Comparison of ENCODE assay signal across 1 fruit fly cellular context in the genomic region with DNA sequence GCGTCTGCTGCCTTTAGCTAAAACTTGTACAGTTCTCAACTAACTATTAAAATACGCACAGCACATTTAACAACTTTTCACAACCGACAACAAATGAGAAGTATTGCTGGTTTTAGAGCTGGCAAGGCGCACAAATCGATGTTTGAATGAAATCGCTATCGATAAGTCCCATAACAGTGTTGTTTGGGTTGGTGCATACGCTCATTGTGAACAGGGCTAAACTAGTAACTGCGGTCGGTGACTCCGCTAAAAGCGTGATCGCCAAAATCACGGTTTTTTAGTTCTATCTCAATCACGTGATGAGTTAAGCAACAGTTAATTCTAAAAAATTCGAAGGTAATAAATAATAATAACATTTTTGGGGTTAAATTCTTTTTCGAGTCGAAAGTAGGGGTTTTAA.
A peak's percentile ranks its signal among the peaks of the same experiment; 100 is the strongest.
TF ChIP-seq lines count a peak whose summit lies in the region.

A gene (minus strand): TSS at position 110 of the 400 bp plus-strand sequence.

TF ChIP-seq in whole organism, embryonic, 481 proteins besides CTCF, POLR2A, EP300 and RAD21 (continued from another document and continues in another):
- TF ChIP-seq repo (GFP tag; optimal IDR thresholded peaks at IDR 0.05; lab: Kevin White, UChicago), result peak; percentile 7
- no peak for TF ChIP-seq odd (GFP tag; optimal IDR thresholded peaks at IDR 0.05; lab: Kevin White, UChicago)
- no peak for TF ChIP-seq CG1024 (GFP tag; IDR thresholded peaks at IDR 0.05; lab: Robert Waterston, UW)
- no peak for TF ChIP-seq gce (GFP tag; IDR thresholded peaks at IDR 0.05; lab: Robert Waterston, UW)
- TF ChIP-seq Gsc (GFP tag; IDR thresholded peaks at IDR 0.05; lab: Robert Waterston, UW), result no peak
- TF ChIP-seq CoRest (tag; optimal IDR thresholded peaks at IDR 0.05; lab: Kevin White, UChicago), result peak; percentile 69
- no peak for TF ChIP-seq CG8388 (GFP tag; optimal IDR thresholded peaks at IDR 0.05; lab: Kevin White, UChicago)
- TF ChIP-seq en (GFP tag; optimal IDR thresholded peaks at IDR 0.05; lab: Kevin White, UChicago), result no peak
- TF ChIP-seq CG10654 (GFP tag; optimal IDR thresholded peaks at IDR 0.05; lab: Kevin White, UChicago), result peak; percentile 5
- TF ChIP-seq esg (GFP tag; conservative IDR thresholded peaks at IDR 0.05; lab: Robert Waterston, UW), result no peak
- peak; percentile 92 for TF ChIP-seq BEAF-32 (GFP tag; optimal IDR thresholded peaks at IDR 0.05; lab: Kevin White, UChicago)
- peak; percentile 36 for TF ChIP-seq CG15601 (tag; optimal IDR thresholded peaks at IDR 0.05; lab: Kevin White, UChicago)
- TF ChIP-seq CG34376 (GFP tag; optimal IDR thresholded peaks at IDR 0.05; lab: Kevin White, UChicago), result no peak
- peak; percentile 77 for TF ChIP-seq tna (GFP tag; IDR thresholded peaks at IDR 0.05; lab: Robert Waterston, UW; ENCODE audit: partially characterized antibody)
- TF ChIP-seq inv (GFP tag; IDR thresholded peaks at IDR 0.05; lab: Robert Waterston, UW; ENCODE audit: partially characterized antibody), result peak; percentile 81
- TF ChIP-seq CHES-1-like (GFP tag; optimal IDR thresholded peaks at IDR 0.05; lab: Kevin White, UChicago), result peak; percentile 67
- no peak for TF ChIP-seq CG1832 (GFP tag; optimal IDR thresholded peaks at IDR 0.05; lab: Kevin White, UChicago)
- TF ChIP-seq CG14667 (GFP tag; IDR thresholded peaks at IDR 0.05; lab: Robert Waterston, UW), result no peak
- TF ChIP-seq Max (GFP tag; optimal IDR thresholded peaks at IDR 0.05; lab: Kevin White, UChicago), result peak; percentile 31
- no peak for TF ChIP-seq Trl (optimal IDR thresholded peaks at IDR 0.05; lab: Kevin White, UChicago)
- TF ChIP-seq Trl (GFP tag; optimal IDR thresholded peaks at IDR 0.05; lab: Kevin White, UChicago), result peak; percentile 6
- no peak for TF ChIP-seq CG4730 (GFP tag; IDR thresholded peaks at IDR 0.05; lab: Robert Waterston, UW)
- TF ChIP-seq trh (GFP tag; optimal IDR thresholded peaks at IDR 0.05; lab: Kevin White, UChicago), result no peak
- TF ChIP-seq NfI (GFP tag; optimal IDR thresholded peaks at IDR 0.05; lab: Kevin White, UChicago), result peak; percentile 48
- TF ChIP-seq CG18764 (GFP tag; optimal IDR thresholded peaks at IDR 0.05; lab: Kevin White, UChicago), result no peak
- peak; percentile 13 for TF ChIP-seq ERR (GFP tag; optimal IDR thresholded peaks at IDR 0.05; lab: Kevin White, UChicago)
- no peak for TF ChIP-seq salm (tag; optimal IDR thresholded peaks at IDR 0.05; lab: Kevin White, UChicago)
- no peak for TF ChIP-seq CG6272 (GFP tag; IDR thresholded peaks at IDR 0.05; lab: Robert Waterston, UW)
- TF ChIP-seq CG2116 (GFP tag; optimal IDR thresholded peaks at IDR 0.05; lab: Kevin White, UChicago), result peak; percentile 97
- TF ChIP-seq lov (optimal IDR thresholded peaks at IDR 0.05; lab: Kevin White, UChicago), result no peak
- TF ChIP-seq lov (GFP tag; IDR thresholded peaks at IDR 0.05; lab: Robert Waterston, UW), result no peak
- TF ChIP-seq CG12236 (GFP tag; optimal IDR thresholded peaks at IDR 0.05; lab: Kevin White, UChicago), result no peak
- no peak for TF ChIP-seq CG8359 (GFP tag; optimal IDR thresholded peaks at IDR 0.05; lab: Kevin White, UChicago; ENCODE audit: borderline replicate concordance)
- TF ChIP-seq Vsx1 (GFP tag; optimal IDR thresholded peaks at IDR 0.05; lab: Kevin White, UChicago), result no peak
- peak; percentile 5 for TF ChIP-seq CG8089 (GFP tag; optimal IDR thresholded peaks at IDR 0.05; lab: Kevin White, UChicago)
- no peak for TF ChIP-seq Meics (GFP tag; optimal IDR thresholded peaks at IDR 0.05; lab: Kevin White, UChicago)
- TF ChIP-seq CG6813 (GFP tag; optimal IDR thresholded peaks at IDR 0.05; lab: Kevin White, UChicago), result no peak
- no peak for TF ChIP-seq gcm (GFP tag; optimal IDR thresholded peaks at IDR 0.05; lab: Kevin White, UChicago)
- peak; percentile 43 for TF ChIP-seq Ssrp (tag; optimal IDR thresholded peaks at IDR 0.05; lab: Kevin White, UChicago)
- TF ChIP-seq CG16813 (GFP tag; IDR thresholded peaks at IDR 0.05; lab: Robert Waterston, UW; ENCODE audit: partially characterized antibody), result peak; percentile 89
- 0 out of 3 replicates have a peak, but pooled peaks have one; percentile 8 for TF ChIP-seq CG34422 (GFP tag; IDR thresholded peaks at IDR 0.05; lab: Robert Waterston, UW)
- TF ChIP-seq insv (GFP tag; optimal IDR thresholded peaks at IDR 0.05; lab: Kevin White, UChicago), result peak in 1 of 2 experiments; percentile 53
- peak; percentile 71 for TF ChIP-seq p53 (GFP tag; optimal IDR thresholded peaks at IDR 0.05; lab: Kevin White, UChicago)
- TF ChIP-seq Hr51 (GFP tag; optimal IDR thresholded peaks at IDR 0.05; lab: Kevin White, UChicago), result peak in 1 of 2 experiments; percentile 48
- no peak for TF ChIP-seq CG18476 (GFP tag; optimal IDR thresholded peaks at IDR 0.05; lab: Kevin White, UChicago)
- no peak for TF ChIP-seq CG6175 (GFP tag; IDR thresholded peaks at IDR 0.05; lab: Robert Waterston, UW)
- TF ChIP-seq CG11560 (tag; IDR thresholded peaks at IDR 0.05; lab: Robert Waterston, UW), result peak; percentile 79; the same call in 2 of the 3 replicates
- TF ChIP-seq disco-r (GFP tag; optimal IDR thresholded peaks at IDR 0.05; lab: Kevin White, UChicago), result no peak
- TF ChIP-seq CG14014 (GFP tag; IDR thresholded peaks at IDR 0.05; lab: Robert Waterston, UW), result no peak
- TF ChIP-seq Dip2 (GFP tag; IDR thresholded peaks at IDR 0.05; lab: Robert Waterston, UW), result no peak
- TF ChIP-seq Sry-δ (GFP tag; optimal IDR thresholded peaks at IDR 0.05; lab: Kevin White, UChicago), result peak; percentile 98
- no peak for TF ChIP-seq Asciz (GFP tag; optimal IDR thresholded peaks at IDR 0.05; lab: Kevin White, UChicago)
- no peak for TF ChIP-seq CG11695 (GFP tag; IDR thresholded peaks at IDR 0.05; lab: Robert Waterston, UW)
- TF ChIP-seq rib (GFP tag; IDR thresholded peaks at IDR 0.05; lab: Robert Waterston, UW), result no peak
- TF ChIP-seq CG7271 (tag; optimal IDR thresholded peaks at IDR 0.05; lab: Kevin White, UChicago), result peak; percentile 18
- TF ChIP-seq ato (GFP tag; IDR thresholded peaks at IDR 0.05; lab: Robert Waterston, UW; ENCODE audit: partially characterized antibody), result peak; percentile 80
- TF ChIP-seq slp2 (GFP tag; optimal IDR thresholded peaks at IDR 0.05; lab: Kevin White, UChicago), result no peak
- peak; percentile 52 for TF ChIP-seq vfl (GFP tag; optimal IDR thresholded peaks at IDR 0.05; lab: Kevin White, UChicago)
- no peak for TF ChIP-seq CG2875 (GFP tag; optimal IDR thresholded peaks at IDR 0.05; lab: Kevin White, UChicago)
- TF ChIP-seq Sry-β (GFP tag; optimal IDR thresholded peaks at IDR 0.05; lab: Kevin White, UChicago), result peak; percentile 50
- TF ChIP-seq CG10979 (tag; optimal IDR thresholded peaks at IDR 0.05; lab: Kevin White, UChicago), result no peak
- peak; percentile 27 for TF ChIP-seq CG30403 (GFP tag; optimal IDR thresholded peaks at IDR 0.05; lab: Kevin White, UChicago)
- TF ChIP-seq bsh (GFP tag; optimal IDR thresholded peaks at IDR 0.05; lab: Kevin White, UChicago), result no peak
- peak; percentile 78 for TF ChIP-seq trem (tag; optimal IDR thresholded peaks at IDR 0.05; lab: Kevin White, UChicago)
- peak; percentile 68 for TF ChIP-seq zfh2 (GFP tag; optimal IDR thresholded peaks at IDR 0.05; lab: Kevin White, UChicago)
- peak; percentile 73 for TF ChIP-seq her (GFP tag; optimal IDR thresholded peaks at IDR 0.05; lab: Kevin White, UChicago)
- TF ChIP-seq HmgD (GFP tag; optimal IDR thresholded peaks at IDR 0.05; lab: Kevin White, UChicago), result peak; percentile 95
- TF ChIP-seq toy (GFP tag; IDR thresholded peaks at IDR 0.05; lab: Robert Waterston, UW), result no peak
- TF ChIP-seq ewg (GFP tag; optimal IDR thresholded peaks at IDR 0.05; lab: Kevin White, UChicago), result peak; percentile 43
- TF ChIP-seq org-1 (GFP tag; optimal IDR thresholded peaks at IDR 0.05; lab: Kevin White, UChicago), result no peak
- TF ChIP-seq CG13624 (GFP tag; optimal IDR thresholded peaks at IDR 0.05; lab: Kevin White, UChicago), result peak; percentile 62
- TF ChIP-seq lmd (GFP tag; IDR thresholded peaks at IDR 0.05; lab: Robert Waterston, UW), result no peak
- TF ChIP-seq CG8281 (tag; optimal IDR thresholded peaks at IDR 0.05; lab: Kevin White, UChicago), result no peak
- no peak for TF ChIP-seq CG3726 (GFP tag; IDR thresholded peaks at IDR 0.05; lab: Robert Waterston, UW)
- TF ChIP-seq ase (GFP tag; IDR thresholded peaks at IDR 0.05; lab: Robert Waterston, UW), result no peak
- no peak for TF ChIP-seq kni (GFP tag; optimal IDR thresholded peaks at IDR 0.05; lab: Kevin White, UChicago)
- TF ChIP-seq ranshi (GFP tag; IDR thresholded peaks at IDR 0.05; lab: Robert Waterston, UW), result no peak; the same call in 1 of the 2 replicates
- TF ChIP-seq HHEX (GFP tag; optimal IDR thresholded peaks at IDR 0.05; lab: Kevin White, UChicago), result no peak
- peak; percentile 55; the same call in 1 of the 2 replicates for TF ChIP-seq NFAT (GFP tag; IDR thresholded peaks at IDR 0.05; lab: Robert Waterston, UW)
- no peak for TF ChIP-seq CG2202 (tag; optimal IDR thresholded peaks at IDR 0.05; lab: Kevin White, UChicago)
- TF ChIP-seq Nf-YB (GFP tag; optimal IDR thresholded peaks at IDR 0.05; lab: Kevin White, UChicago), result peak; percentile 2
- TF ChIP-seq vnd (GFP tag; IDR thresholded peaks at IDR 0.05; lab: Robert Waterston, UW; ENCODE audit: partially characterized antibody), result peak; percentile 77
- peak; percentile 76 for TF ChIP-seq E2f2 (GFP tag; IDR thresholded peaks at IDR 0.05; lab: Robert Waterston, UW)
- TF ChIP-seq corto (GFP tag; optimal IDR thresholded peaks at IDR 0.05; lab: Kevin White, UChicago), result no peak
- TF ChIP-seq CG9876 (GFP tag; optimal IDR thresholded peaks at IDR 0.05; lab: Kevin White, UChicago), result peak; percentile 57
- TF ChIP-seq dmrt11E (tag; optimal IDR thresholded peaks at IDR 0.05; lab: Kevin White, UChicago), result peak; percentile 8
- no peak for TF ChIP-seq CG13296 (GFP tag; optimal IDR thresholded peaks at IDR 0.05; lab: Kevin White, UChicago)
- TF ChIP-seq eve (GFP tag; optimal IDR thresholded peaks at IDR 0.05; lab: Kevin White, UChicago), result no peak
- TF ChIP-seq CG14050 (GFP tag; IDR thresholded peaks at IDR 0.05; lab: Robert Waterston, UW), result no peak
- TF ChIP-seq NK7.1 (GFP tag; optimal IDR thresholded peaks at IDR 0.05; lab: Kevin White, UChicago), result no peak
- no peak for TF ChIP-seq CG43689 (GFP tag; IDR thresholded peaks at IDR 0.05; lab: Robert Waterston, UW)
- TF ChIP-seq CG3163 (GFP tag; optimal IDR thresholded peaks at IDR 0.05; lab: Kevin White, UChicago), result no peak
- no peak for TF ChIP-seq CG11696 (GFP tag; IDR thresholded peaks at IDR 0.05; lab: Robert Waterston, UW)
- TF ChIP-seq CG7786 (GFP tag; optimal IDR thresholded peaks at IDR 0.05; lab: Kevin White, UChicago), result peak; percentile 21
- TF ChIP-seq CG12219 (GFP tag; optimal IDR thresholded peaks at IDR 0.05; lab: Kevin White, UChicago), result no peak
- no peak for TF ChIP-seq CG16779 (GFP tag; IDR thresholded peaks at IDR 0.05; lab: Robert Waterston, UW)
- peak; percentile 45 for TF ChIP-seq CG1792 (GFP tag; optimal IDR thresholded peaks at IDR 0.05; lab: Kevin White, UChicago)
- no peak for TF ChIP-seq ap (GFP tag; IDR thresholded peaks at IDR 0.05; lab: Robert Waterston, UW)
- TF ChIP-seq CG33557 (GFP tag; optimal IDR thresholded peaks at IDR 0.05; lab: Kevin White, UChicago), result no peak
- no peak for TF ChIP-seq luna (GFP tag; optimal IDR thresholded peaks at IDR 0.05; lab: Kevin White, UChicago)
- TF ChIP-seq Hmr (GFP tag; optimal IDR thresholded peaks at IDR 0.05; lab: Kevin White, UChicago), result peak; percentile 82
- no peak for TF ChIP-seq H15 (GFP tag; IDR thresholded peaks at IDR 0.05; lab: Robert Waterston, UW)
- peak; percentile 2 for TF ChIP-seq unpg (GFP tag; optimal IDR thresholded peaks at IDR 0.05; lab: Kevin White, UChicago)
- TF ChIP-seq MESR4 (GFP tag; optimal IDR thresholded peaks at IDR 0.05; lab: Kevin White, UChicago), result peak; percentile 47
- no peak for TF ChIP-seq C15 (GFP tag; IDR thresholded peaks at IDR 0.05; lab: Robert Waterston, UW)
- TF ChIP-seq NC2β (GFP tag; optimal IDR thresholded peaks at IDR 0.05; lab: Kevin White, UChicago), result peak; percentile 33
- no peak for TF ChIP-seq CG6765 (GFP tag; optimal IDR thresholded peaks at IDR 0.05; lab: Kevin White, UChicago)
- TF ChIP-seq Camta (GFP tag; optimal IDR thresholded peaks at IDR 0.05; lab: Kevin White, UChicago), result peak; percentile 23
- no peak for TF ChIP-seq lola (GFP tag; optimal IDR thresholded peaks at IDR 0.05; lab: Kevin White, UChicago)
- peak; percentile 94 for TF ChIP-seq Lhr (GFP tag; optimal IDR thresholded peaks at IDR 0.05; lab: Kevin White, UChicago)
- TF ChIP-seq otp (GFP tag; IDR thresholded peaks at IDR 0.05; lab: Robert Waterston, UW), result no peak
- peak; percentile 67 for TF ChIP-seq CG9932 (GFP tag; IDR thresholded peaks at IDR 0.05; lab: Robert Waterston, UW)
- TF ChIP-seq sd (tag; optimal IDR thresholded peaks at IDR 0.05; lab: Kevin White, UChicago), result peak; percentile 6
- no peak for TF ChIP-seq pnt (GFP tag; optimal IDR thresholded peaks at IDR 0.05; lab: Kevin White, UChicago)
- TF ChIP-seq Pdp1 (GFP tag; optimal IDR thresholded peaks at IDR 0.05; lab: Kevin White, UChicago), result peak; percentile 6 to 86
- TF ChIP-seq CG14965 (GFP tag; optimal IDR thresholded peaks at IDR 0.05; lab: Kevin White, UChicago; ENCODE audit: borderline replicate concordance), result no peak
- no peak for TF ChIP-seq dimm (GFP tag; IDR thresholded peaks at IDR 0.05; lab: Robert Waterston, UW)
- TF ChIP-seq CG2889 (GFP tag; IDR thresholded peaks at IDR 0.05; lab: Robert Waterston, UW), result no peak
- no peak for TF ChIP-seq ac (GFP tag; optimal IDR thresholded peaks at IDR 0.05; lab: Kevin White, UChicago)
- peak; percentile 61 for TF ChIP-seq gfzf (GFP tag; optimal IDR thresholded peaks at IDR 0.05; lab: Kevin White, UChicago)
- no peak for TF ChIP-seq CG15479 (GFP tag; optimal IDR thresholded peaks at IDR 0.05; lab: Kevin White, UChicago)
- no peak for TF ChIP-seq cg (GFP tag; optimal IDR thresholded peaks at IDR 0.05; lab: Kevin White, UChicago)
- TF ChIP-seq oc (tag; optimal IDR thresholded peaks at IDR 0.05; lab: Kevin White, UChicago), result peak; percentile 22
- no peak for TF ChIP-seq Mrtf (GFP tag; IDR thresholded peaks at IDR 0.05; lab: Robert Waterston, UW)
- TF ChIP-seq chif (GFP tag; optimal IDR thresholded peaks at IDR 0.05; lab: Kevin White, UChicago), result peak; percentile 26 to 50
- TF ChIP-seq Abd-B (GFP tag; optimal IDR thresholded peaks at IDR 0.05; lab: Kevin White, UChicago), result peak; percentile 70
- TF ChIP-seq crp (GFP tag; optimal IDR thresholded peaks at IDR 0.05; lab: Kevin White, UChicago), result peak in 1 of 2 experiments; percentile 30
- TF ChIP-seq Dll (GFP tag; IDR thresholded peaks at IDR 0.05; lab: Robert Waterston, UW; ENCODE audit: partially characterized antibody), result peak; percentile 80
- no peak for TF ChIP-seq CG10366 (GFP tag; IDR thresholded peaks at IDR 0.05; lab: Robert Waterston, UW)
- TF ChIP-seq CG14441 (GFP tag; IDR thresholded peaks at IDR 0.05; lab: Robert Waterston, UW), result no peak
